Fruit fly (Drosophila melanogaster) whole organism, pupa: ENCODE data around the gene CG7720.

ENCODE experiments used
- CG10348 ChIP-seq: fragments of 200-800 bp; sonication (Bioruptor generic); IDR thresholded peaks from 2 replicates; pipeline ENCODE4 v1.3.6; 2022; ENCODE audit warnings: missing biosample characterization, missing genetic modification characterization
- CG32121 ChIP-seq: fragments of 200-800 bp; sonication (Bioruptor generic); IDR thresholded peaks from 2 replicates; pipeline ENCODE4 v1.3.6; 2022; ENCODE audit warnings: missing biosample characterization, missing genetic modification characterization
- CG34367 ChIP-seq: fragments of 200-800 bp; sonication (Bioruptor generic); optimal IDR thresholded peaks from 2 replicates; lab custom pipeline; 2018; ENCODE audit warnings: missing biosample characterization, mild to moderate bottlenecking, missing genetic modification characterization
- CG4496 ChIP-seq: fragments of 200-800 bp; sonication (Bioruptor generic); IDR thresholded peaks from 3 replicates; pipeline ENCODE4 v1.3.6; 2022; ENCODE audit warnings: missing biosample characterization, missing genetic modification characterization
- CG8159 ChIP-seq: fragments of 200-800 bp; sonication (Bioruptor generic); optimal IDR thresholded peaks from 3 replicates; lab custom pipeline; 2018; ENCODE audit warnings: missing biosample characterization, mild to moderate bottlenecking, missing genetic modification characterization, moderate library complexity
- CG8301 ChIP-seq: fragments of 200-800 bp; sonication (Bioruptor generic); optimal IDR thresholded peaks from 2 replicates; lab custom pipeline; 2018; ENCODE audit warnings: missing biosample characterization, mild to moderate bottlenecking, missing genetic modification characterization
- CG9948 ChIP-seq: fragments of 200-800 bp; sonication (Bioruptor generic); optimal IDR thresholded peaks from 2 replicates; lab custom pipeline; 2018; ENCODE audit warnings: missing biosample characterization, mild to moderate bottlenecking, missing genetic modification characterization, moderate library complexity
- EcR ChIP-seq: fragments of 200-800 bp; sonication (Bioruptor generic); optimal IDR thresholded peaks from 3 replicates; lab custom pipeline; 2019; ENCODE audit warnings: missing biosample characterization, missing genetic modification characterization, mild to moderate bottlenecking, moderate library complexity, missing genetic modification reagents
- fd96Ca ChIP-seq: fragments of 200-800 bp; sonication (Bioruptor generic); IDR thresholded peaks from 3 replicates; pipeline ENCODE4 v1.3.6; 2022; ENCODE audit warnings: missing biosample characterization, missing genetic modification characterization
- rn ChIP-seq: fragments of 200-800 bp; sonication (Bioruptor generic); IDR thresholded peaks from 2 replicates; pipeline ENCODE4 v1.3.6; 2022; ENCODE audit warnings: missing biosample characterization, missing genetic modification characterization

DNA sequence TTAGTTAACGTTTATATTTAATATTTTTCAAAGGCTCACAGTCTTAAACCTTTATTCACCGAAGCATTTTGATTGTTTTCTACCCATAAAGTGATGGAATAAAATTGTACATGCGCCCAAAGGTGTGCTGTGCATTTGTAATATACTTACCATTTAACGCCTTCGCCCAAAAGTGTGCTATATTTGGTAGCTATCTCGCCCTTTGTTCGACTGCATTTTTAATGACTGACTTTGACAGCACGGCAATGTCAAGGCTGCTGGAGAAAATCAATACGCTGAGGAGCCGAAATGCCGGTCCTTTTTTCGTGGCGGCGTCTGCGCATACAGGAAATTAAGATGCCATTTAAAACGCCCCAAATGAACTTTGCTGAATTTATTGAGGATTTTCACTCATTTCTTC lies 3.8 kb upstream of the CG7720 start:
- TF ChIP-seq CG8159 (no peak), CG32121 (GFP tag; lab: Robert Waterston, UW) (no peak), CG8301 (no peak), EcR (GFP tag; lab: Kevin White, UChicago) (no peak), CG9948 (tag; lab: Kevin White, UChicago) (no peak), CG10348 (no peak), CG4496 (GFP tag; lab: Robert Waterston, UW) (peak; percentile 72), rn (GFP tag; lab: Robert Waterston, UW) (no peak), fd96Ca (GFP tag; lab: Robert Waterston, UW) (no peak), CG34367 (no peak)
